Fruit fly (Drosophila melanogaster): Measurements from ENCODE around the gene stx.

The stx gene

dm6 chrX:10768043-10768674 lies 23.4 kb upstream of the stx start, which contains the start of the genes Atg8a and BTBD9 (continued):
- TF ChIP-seq CG10959 (GFP tag; IDR thresholded peaks at IDR 0.05) (no peak), wek (GFP tag; optimal IDR thresholded peaks at IDR 0.05) (no peak), nmo (GFP tag; optimal IDR thresholded peaks at IDR 0.05) (peak; percentile 72), Atf3 (GFP tag; optimal IDR thresholded peaks at IDR 0.05) (peak; percentile 36), CG10565 (GFP tag; optimal IDR thresholded peaks at IDR 0.05) (no peak), CG10366 (GFP tag; IDR thresholded peaks at IDR 0.05) (0 out of 2 replicates have a peak, but pooled peaks have one; percentile 12), CG12071 (GFP tag; optimal IDR thresholded peaks at IDR 0.05) (no peak), eyg (GFP tag; optimal IDR thresholded peaks at IDR 0.05) (no peak), CG4820 (GFP tag; optimal IDR thresholded peaks at IDR 0.05) (no peak), CG1529 (GFP tag; optimal IDR thresholded peaks at IDR 0.05) (no peak), sc (optimal IDR thresholded peaks at IDR 0.05) (no peak), sc (GFP tag; optimal IDR thresholded peaks at IDR 0.05) (no peak), wdn (GFP tag; IDR thresholded peaks at IDR 0.05) (no peak), aop (GFP tag; IDR thresholded peaks at IDR 0.05) (no peak), fd102C (GFP tag; optimal IDR thresholded peaks at IDR 0.05) (no peak), gce (GFP tag; IDR thresholded peaks at IDR 0.05) (no peak; the same call in 2 of the 3 replicates), dan (GFP tag; IDR thresholded peaks at IDR 0.05) (no peak), grau (tag; optimal IDR thresholded peaks at IDR 0.05) (peak; percentile 18), CG4424 (GFP tag; optimal IDR thresholded peaks at IDR 0.05) (no peak), CG5245 (GFP tag; optimal IDR thresholded peaks at IDR 0.05) (no peak), TFAM (GFP tag; optimal IDR thresholded peaks at IDR 0.05) (no peak), stwl (tag; optimal IDR thresholded peaks at IDR 0.05) (peak; percentile 81), Hr78 (GFP tag; optimal IDR thresholded peaks at IDR 0.05) (no peak), CG3163 (GFP tag; optimal IDR thresholded peaks at IDR 0.05) (peak; percentile 69), klu (GFP tag; IDR thresholded peaks at IDR 0.05) (no peak), cwo (GFP tag; optimal IDR thresholded peaks at IDR 0.05) (peak; percentile 18), pho (GFP tag; optimal IDR thresholded peaks at IDR 0.05) (peak; percentile 62), CG7556 (GFP tag; optimal IDR thresholded peaks at IDR 0.05) (no peak), unpg (GFP tag; optimal IDR thresholded peaks at IDR 0.05) (no peak), CG15073 (GFP tag; optimal IDR thresholded peaks at IDR 0.05) (no peak), peb (GFP tag; IDR thresholded peaks at IDR 0.05) (no peak), CG17385 (GFP tag; optimal IDR thresholded peaks at IDR 0.05) (peak; percentile 36), Doc2 (GFP tag; IDR thresholded peaks at IDR 0.05) (no peak), CG1792 (GFP tag; optimal IDR thresholded peaks at IDR 0.05) (no peak), CG14441 (GFP tag; IDR thresholded peaks at IDR 0.05) (no peak), Taf1 (GFP tag; IDR thresholded peaks at IDR 0.05) (no peak), Stat92E (GFP tag; optimal IDR thresholded peaks at IDR 0.05) (peak in 1 of 3 experiments; percentile 68), da (GFP tag; optimal IDR thresholded peaks at IDR 0.05) (peak; percentile 2), CG2199 (GFP tag; IDR thresholded peaks at IDR 0.05) (no peak), CkIIα-i1 (GFP tag; IDR thresholded peaks at IDR 0.05) (peak; percentile 34; the same call in 1 of the 2 replicates), CG9932 (GFP tag; IDR thresholded peaks at IDR 0.05) (peak; percentile 66), Oli (tag; optimal IDR thresholded peaks at IDR 0.05) (no peak), slou (GFP tag; optimal IDR thresholded peaks at IDR 0.05) (no peak), tgo (GFP tag; IDR thresholded peaks at IDR 0.05) (peak; percentile 38; the same call in 2 of the 3 replicates), twi (tag; optimal IDR thresholded peaks at IDR 0.05) (no peak), Drgx (GFP tag; IDR thresholded peaks at IDR 0.05) (no peak), CG9727 (GFP tag; optimal IDR thresholded peaks at IDR 0.05) (peak; percentile 3), GATAe (GFP tag; conservative IDR thresholded peaks at IDR 0.05) (no peak), CG11695 (GFP tag; IDR thresholded peaks at IDR 0.05) (no peak), tap (tag; optimal IDR thresholded peaks at IDR 0.05) (no peak), pb (GFP tag; optimal IDR thresholded peaks at IDR 0.05) (no peak), CG3838 (GFP tag; optimal IDR thresholded peaks at IDR 0.05) (no peak)

Measured in whole organism, embryonic.